Worm (Caenorhabditis elegans) whole organism, late embryonic: Measurements from ENCODE around the gene srh-128.
A peak's percentile ranks its signal among the peaks of the same experiment; 100 is the strongest.

ENCODE experiments used
- C38D4.7 ChIP-seq: fragments of 200-800 bp; sonication (Bioruptor generic); optimal IDR thresholded peaks from 2 replicates; lab custom pipeline; 2018; ENCODE audit warnings: mild to moderate bottlenecking, missing genetic modification characterization, moderate library complexity, missing compliant biosample characterization
- F13H6.1 ChIP-seq: sonication (generic microtip); optimal IDR thresholded peaks from 2 replicates; lab custom pipeline; 2016; ENCODE audit warnings: missing genetic modification characterization, missing compliant biosample characterization
- Y22D7AL.16 ChIP-seq: sonication (generic microtip); optimal IDR thresholded peaks from 2 replicates; lab custom pipeline; 2016; ENCODE audit warnings: missing genetic modification characterization, missing compliant biosample characterization
- ahr-1 ChIP-seq: sonication (generic microtip); optimal IDR thresholded peaks from 2 replicates; lab custom pipeline; 2016; ENCODE audit warnings: missing genetic modification characterization, missing compliant biosample characterization
- ama-1 ChIP-seq: fragments of 150-350 bp; optimal IDR thresholded peaks from 2 replicates; lab custom pipeline; 2014
- ceh-14 ChIP-seq: sonication (generic microtip); optimal IDR thresholded peaks from 2 replicates; lab custom pipeline; 2016; ENCODE audit warnings: missing genotype, missing genetic modification characterization, missing compliant biosample characterization
- ceh-18 ChIP-seq: sonication (generic microtip); optimal IDR thresholded peaks from 2 replicates; lab custom pipeline; 2016; ENCODE audit warnings: missing genetic modification characterization, missing compliant biosample characterization
- ceh-19 ChIP-seq: fragments of 200-800 bp; sonication (Bioruptor generic); optimal IDR thresholded peaks from 2 replicates; lab custom pipeline; 2018; ENCODE audit warnings: mild to moderate bottlenecking, missing genetic modification characterization, missing compliant biosample characterization
- ceh-2 ChIP-seq: sonication (generic microtip); optimal IDR thresholded peaks from 2 replicates; lab custom pipeline; 2016; ENCODE audit warnings: missing genotype, missing genetic modification characterization, missing compliant biosample characterization
- ceh-24 ChIP-seq: sonication (generic microtip); optimal IDR thresholded peaks from 2 replicates; lab custom pipeline; 2016; ENCODE audit warnings: mild to moderate bottlenecking, missing genetic modification characterization, missing compliant biosample characterization
- ceh-30 ChIP-seq: fragments of 150-350 bp; optimal IDR thresholded peaks from 2 replicates; lab custom pipeline; 2014; ENCODE audit warnings: missing biosample characterization, missing genetic modification characterization
- ceh-31 ChIP-seq: sonication (generic microtip); optimal IDR thresholded peaks from 2 replicates; lab custom pipeline; 2016; ENCODE audit warnings: missing genetic modification characterization, missing compliant biosample characterization
- ceh-34 ChIP-seq: sonication (generic microtip); optimal IDR thresholded peaks from 2 replicates; lab custom pipeline; 2016; ENCODE audit warnings: mild to moderate bottlenecking, missing genetic modification characterization, missing compliant biosample characterization
- ceh-48 ChIP-seq: sonication (generic microtip); optimal IDR thresholded peaks from 2 replicates; lab custom pipeline; 2016; ENCODE audit warnings: missing genetic modification characterization, inconsistent platforms, missing compliant biosample characterization
- ceh-6 ChIP-seq: fragments of 200-800 bp; sonication (Bioruptor generic); optimal IDR thresholded peaks from 2 replicates; lab custom pipeline; 2018; ENCODE audit warnings: mild to moderate bottlenecking, missing genetic modification characterization, missing compliant biosample characterization
- ceh-9 ChIP-seq: sonication (generic microtip); optimal IDR thresholded peaks from 2 replicates; lab custom pipeline; 2016; ENCODE audit warnings: mild to moderate bottlenecking, missing genetic modification characterization, inconsistent platforms, missing compliant biosample characterization
- che-1 ChIP-seq: sonication (generic microtip); optimal IDR thresholded peaks from 2 replicates; lab custom pipeline; 2016; ENCODE audit warnings: mild to moderate bottlenecking, missing genetic modification characterization, missing compliant biosample characterization
- dmd-4 ChIP-seq: sonication (generic microtip); optimal IDR thresholded peaks from 2 replicates; lab custom pipeline; 2016; ENCODE audit warnings: borderline replicate concordance, missing genetic modification characterization, missing compliant biosample characterization
- elt-2 ChIP-seq: sonication (generic microtip); optimal IDR thresholded peaks from 2 replicates; lab custom pipeline; 2016; ENCODE audit warnings: missing genetic modification reagents, missing genetic modification characterization, missing compliant biosample characterization
- elt-4 ChIP-seq: sonication (generic microtip); optimal IDR thresholded peaks from 2 replicates; lab custom pipeline; 2016; ENCODE audit warnings: missing genetic modification characterization, missing compliant biosample characterization
- fkh-10 ChIP-seq: fragments of 150-350 bp; optimal IDR thresholded peaks from 2 replicates; lab custom pipeline; 2014; ENCODE audit warnings: missing biosample characterization, missing genetic modification reagents, missing genetic modification characterization
- fkh-6 ChIP-seq: sonication (generic microtip); optimal IDR thresholded peaks from 2 replicates; lab custom pipeline; 2016; ENCODE audit warnings: missing genetic modification characterization, missing compliant biosample characterization
- hlh-15 ChIP-seq: sonication (generic microtip); optimal IDR thresholded peaks from 2 replicates; lab custom pipeline; 2016; ENCODE audit warnings: missing genetic modification characterization, missing compliant biosample characterization
- hlh-6 ChIP-seq: sonication (generic microtip); optimal IDR thresholded peaks from 2 replicates; lab custom pipeline; 2016; ENCODE audit warnings: missing genotype, missing genetic modification characterization, missing compliant biosample characterization
- hlh-8 ChIP-seq: sonication (generic microtip); optimal IDR thresholded peaks from 2 replicates; lab custom pipeline; 2016; ENCODE audit warnings: missing genotype, missing genetic modification characterization, missing compliant biosample characterization
- madf-2 ChIP-seq: sonication (generic microtip); optimal IDR thresholded peaks from 2 replicates; lab custom pipeline; 2017; ENCODE audit warnings: missing genetic modification characterization, missing compliant biosample characterization
- nfya-1 ChIP-seq: sonication (generic microtip); optimal IDR thresholded peaks from 2 replicates; lab custom pipeline; 2017; ENCODE audit warnings: missing genetic modification characterization, mild to moderate bottlenecking, missing compliant biosample characterization, antibody characterized with exemption, moderate library complexity
- nhr-11 ChIP-seq: fragments of 150-350 bp; optimal IDR thresholded peaks from 2 replicates; lab custom pipeline; 2014; ENCODE audit warnings: missing biosample characterization, missing genetic modification characterization
- nhr-232 ChIP-seq: sonication (generic microtip); optimal IDR thresholded peaks from 2 replicates; lab custom pipeline; 2016; ENCODE audit warnings: missing genetic modification characterization, missing compliant biosample characterization
- npax-4 ChIP-seq: sonication (generic microtip); optimal IDR thresholded peaks from 2 replicates; lab custom pipeline; 2016; ENCODE audit warnings: missing genetic modification characterization, missing compliant biosample characterization
- odd-2 ChIP-seq: sonication (generic microtip); optimal IDR thresholded peaks from 2 replicates; lab custom pipeline; 2017; ENCODE audit warnings: antibody characterized with exemption, mild to moderate bottlenecking, missing genetic modification characterization, missing compliant biosample characterization
- pag-3 ChIP-seq: sonication (generic microtip); optimal IDR thresholded peaks from 2 replicates; lab custom pipeline; 2016; ENCODE audit warnings: missing compliant biosample characterization, missing genetic modification characterization, borderline replicate concordance
- pax-1 ChIP-seq: fragments of 150-350 bp; optimal IDR thresholded peaks from 2 replicates; lab custom pipeline; 2014; ENCODE audit warnings: missing biosample characterization, missing genetic modification characterization
- pha-2 ChIP-seq: sonication (generic microtip); optimal IDR thresholded peaks from 2 replicates; lab custom pipeline; 2017; ENCODE audit warnings: mild to moderate bottlenecking, missing genetic modification characterization, missing compliant biosample characterization
- pros-1 ChIP-seq: fragments of 150-350 bp; optimal IDR thresholded peaks from 2 replicates; lab custom pipeline; 2014; ENCODE audit warnings: missing biosample characterization, missing genetic modification reagents, missing genetic modification characterization
- ref-2 ChIP-seq: sonication (generic microtip); optimal IDR thresholded peaks from 2 replicates; lab custom pipeline; 2016; ENCODE audit warnings: missing genetic modification characterization, missing compliant biosample characterization
- sdc-2 ChIP-seq: sonication (generic microtip); optimal IDR thresholded peaks from 2 replicates; lab custom pipeline; 2016; ENCODE audit warnings: missing genotype, missing genetic modification characterization, missing compliant biosample characterization
- sox-2 ChIP-seq: fragments of 200-800 bp; sonication (Bioruptor generic); IDR thresholded peaks from 2 replicates; pipeline ENCODE4 v1.3.6; 2022; ENCODE audit warnings: missing genetic modification reagents, missing genetic modification characterization, missing compliant biosample characterization
- sox-4 ChIP-seq: sonication (generic microtip); optimal IDR thresholded peaks from 2 replicates; lab custom pipeline; 2017; ENCODE audit warnings: mild to moderate bottlenecking, missing genetic modification characterization, inconsistent platforms, missing compliant biosample characterization
- tbx-2 ChIP-seq: sonication (generic microtip); optimal IDR thresholded peaks from 2 replicates; lab custom pipeline; 2016; ENCODE audit warnings: missing genetic modification characterization, missing compliant biosample characterization
- tbx-7 ChIP-seq: sonication (generic microtip); optimal IDR thresholded peaks from 2 replicates; lab custom pipeline; 2016; ENCODE audit warnings: missing genotype, missing genetic modification characterization, missing compliant biosample characterization
- ttx-3 ChIP-seq: sonication (generic microtip); optimal IDR thresholded peaks from 2 replicates; lab custom pipeline; 2016; ENCODE audit warnings: missing genetic modification reagents, missing genetic modification characterization, missing compliant biosample characterization
- unc-42 ChIP-seq: sonication (generic microtip); optimal IDR thresholded peaks from 2 replicates; lab custom pipeline; 2016; ENCODE audit warnings: missing genotype, missing genetic modification characterization, missing compliant biosample characterization
- unc-55 ChIP-seq: sonication (generic microtip); optimal IDR thresholded peaks from 2 replicates; lab custom pipeline; 2017; ENCODE audit warnings: missing biosample characterization, missing genetic modification reagents, missing genetic modification characterization
- unc-86 ChIP-seq: sonication (generic microtip); optimal IDR thresholded peaks from 2 replicates; lab custom pipeline; 2016; ENCODE audit warnings: missing genetic modification characterization, missing compliant biosample characterization
- zip-5 ChIP-seq: sonication (generic microtip); optimal IDR thresholded peaks from 2 replicates; lab custom pipeline; 2016; ENCODE audit warnings: missing genetic modification characterization, missing compliant biosample characterization
- ztf-16 ChIP-seq: sonication (generic microtip); optimal IDR thresholded peaks from 2 replicates; lab custom pipeline; 2017; ENCODE audit warnings: missing genetic modification characterization, missing compliant biosample characterization

Gene srh-128

ce11 chrII:2705200-2705599 lies at the start of gene srh-128:
Gene srh-128 (minus strand): TSS chrII:2705300.
- no peak for TF ChIP-seq sox-4 (tag; lab: Kevin White, UChicago)
- TF ChIP-seq F13H6.1 (tag; lab: Kevin White, UChicago) = no peak
- TF ChIP-seq C38D4.7 (GFP tag; lab: Kevin White, UChicago) = no peak
- TF ChIP-seq elt-4 (tag; lab: Kevin White, UChicago) = no peak
- no peak for TF ChIP-seq sox-2
- no peak for TF ChIP-seq sdc-2
- no peak for TF ChIP-seq unc-55 (GFP tag; lab: Kevin White, UChicago)
- no peak for TF ChIP-seq ceh-48 (tag; lab: Kevin White, UChicago)
- no peak for TF ChIP-seq ceh-14 (tag; lab: Kevin White, UChicago)
- no peak for TF ChIP-seq ceh-18 (tag; lab: Kevin White, UChicago)
- TF ChIP-seq ceh-24 (tag; lab: Kevin White, UChicago) = no peak
- no peak for TF ChIP-seq madf-2 (tag; lab: Kevin White, UChicago)
- no peak for TF ChIP-seq unc-42 (tag; lab: Kevin White, UChicago)
- no peak for TF ChIP-seq odd-2 (tag; lab: Kevin White, UChicago)
- TF ChIP-seq ceh-30 = no peak
- TF ChIP-seq, all 69 proteins: peak for 0

ce11 chrII:2754595-2754994 lies 49.5 kb upstream of the srh-128 start:
- TF ChIP-seq ama-1 (lab: Kevin White, UChicago) = no peak
- TF ChIP-seq ceh-9 (tag; lab: Kevin White, UChicago) = no peak
- peak; percentile 29 for TF ChIP-seq elt-4 (tag; lab: Kevin White, UChicago)
- no peak for TF ChIP-seq nfya-1
- TF ChIP-seq npax-4 = no peak

ce11 chrII:2752999-2753398 lies 47.9 kb upstream of the srh-128 start, which contains the start of gene F29A7.3:
Gene F29A7.3 (plus strand): TSS chrII:2753299.
- TF ChIP-seq ceh-18 (tag; lab: Kevin White, UChicago) (no peak), ceh-48 (tag; lab: Kevin White, UChicago) (peak; percentile 8)

ce11 chrII:2752536-2752935 lies 47.4 kb upstream of the srh-128 start, which contains the start of gene F29A7.6:
Gene F29A7.6 (minus strand): TSS chrII:2752611.
- TF ChIP-seq pha-2 (no peak), unc-42 (tag; lab: Kevin White, UChicago) (peak; percentile 81), ceh-31 (tag; lab: Kevin White, UChicago) (peak; percentile 85), ceh-34 (tag; lab: Kevin White, UChicago) (peak; percentile 43), sdc-2 (no peak), ceh-14 (tag; lab: Kevin White, UChicago) (peak; percentile 69), ceh-18 (tag; lab: Kevin White, UChicago) (no peak), unc-86 (tag; lab: Kevin White, UChicago) (no peak), ref-2 (tag; lab: Kevin White, UChicago) (no peak), ceh-6 (GFP tag; lab: Kevin White, UChicago) (no peak), ceh-48 (tag; lab: Kevin White, UChicago) (no peak), pros-1 (tag; lab: Kevin White, UChicago) (no peak), F13H6.1 (tag; lab: Kevin White, UChicago) (peak; percentile 2), odd-2 (tag; lab: Kevin White, UChicago) (no peak), ama-1 (lab: Kevin White, UChicago) (no peak), elt-2 (tag; lab: Kevin White, UChicago) (no peak), hlh-15 (tag; lab: Kevin White, UChicago) (no peak), pag-3 (tag; lab: Kevin White, UChicago) (no peak), che-1 (tag; lab: Kevin White, UChicago) (peak; percentile 2), nhr-232 (tag; lab: Kevin White, UChicago) (no peak), dmd-4 (tag; lab: Kevin White, UChicago) (no peak), ceh-30 (peak; percentile 16), ztf-16 (tag; lab: Kevin White, UChicago) (no peak), ceh-2 (tag; lab: Kevin White, UChicago) (peak; percentile 75), fkh-6 (tag; lab: Kevin White, UChicago) (no peak), tbx-7 (tag; lab: Kevin White, UChicago) (peak; percentile 68), hlh-6 (tag; lab: Kevin White, UChicago) (no peak), nhr-11 (no peak), tbx-2 (tag; lab: Kevin White, UChicago) (peak; percentile 77), ahr-1 (tag; lab: Kevin White, UChicago) (no peak), pax-1 (no peak), zip-5 (peak; percentile 51), C38D4.7 (GFP tag; lab: Kevin White, UChicago) (no peak), Y22D7AL.16 (no peak), ttx-3 (tag; lab: Kevin White, UChicago) (no peak), hlh-8 (tag; lab: Kevin White, UChicago) (no peak), ceh-19 (GFP tag; lab: Kevin White, UChicago) (no peak), fkh-10 (GFP tag; lab: Kevin White, UChicago) (no peak)
